Fruit fly (Drosophila melanogaster) whole organism, prepupa: ENCODE results near the gene PH4alphaPV.

Source experiments
- CG1621 ChIP-seq: fragments of 200-800 bp; sonication (Bioruptor generic); optimal IDR thresholded peaks from 3 replicates; lab custom pipeline; 2018; ENCODE audit warnings: missing biosample characterization, mild to moderate bottlenecking, missing genetic modification characterization
- CG16779 ChIP-seq: fragments of 200-800 bp; sonication (Bioruptor generic); optimal IDR thresholded peaks from 3 replicates; lab custom pipeline; 2017; ENCODE audit warnings: missing biosample characterization, mild to moderate bottlenecking, missing genetic modification characterization
- CG6276 ChIP-seq: fragments of 200-800 bp; sonication (Bioruptor generic); optimal IDR thresholded peaks from 2 replicates; lab custom pipeline; 2017; ENCODE audit warnings: missing biosample characterization, mild to moderate bottlenecking, missing genetic modification characterization
- CG8319 ChIP-seq: fragments of 200-800 bp; sonication (Bioruptor generic); optimal IDR thresholded peaks from 3 replicates; lab custom pipeline; 2016; ENCODE audit warnings: missing biosample characterization, missing genetic modification characterization
- Eip78C ChIP-seq: fragments of 200-800 bp; sonication (Bioruptor generic); peaks from one replicate; lab custom pipeline; 2016; ENCODE audit warnings: missing biosample characterization, missing genetic modification characterization
- Lpt ChIP-seq: fragments of 200-800 bp; sonication (Bioruptor generic); optimal IDR thresholded peaks from 3 replicates; lab custom pipeline; 2016; ENCODE audit warnings: missing biosample characterization, missing genetic modification characterization
- OdsH ChIP-seq: fragments of 200-800 bp; sonication (Bioruptor generic); optimal IDR thresholded peaks from 3 replicates; lab custom pipeline; 2016; ENCODE audit warnings: missing biosample characterization, missing genetic modification characterization
- Sox14 ChIP-seq: fragments of 200-800 bp; sonication (Bioruptor generic); optimal IDR thresholded peaks from 3 replicates; lab custom pipeline; 2016; ENCODE audit warnings: missing biosample characterization, missing genetic modification characterization
- acj6 ChIP-seq: fragments of 200-800 bp; sonication (Bioruptor generic); optimal IDR thresholded peaks from 3 replicates; lab custom pipeline; 2016; ENCODE audit warnings: missing biosample characterization, missing genetic modification characterization
- dsx ChIP-seq: fragments of 200-800 bp; optimal IDR thresholded peaks from 3 replicates; lab custom pipeline; 2019; ENCODE audit warnings: missing biosample characterization, mild to moderate bottlenecking, missing genetic modification characterization, moderate library complexity; ENCODE audit not compliant: poor library complexity, severe bottlenecking
- fd59A ChIP-seq: fragments of 200-800 bp; sonication (Bioruptor generic); optimal IDR thresholded peaks from 2 replicates; lab custom pipeline; 2017; ENCODE audit warnings: missing biosample characterization, mild to moderate bottlenecking, missing genetic modification characterization, missing genetic modification reagents

- TF ChIP-seq CG8319 (GFP tag; lab: Kevin White, UChicago) (no peak), CG6276 (no peak), CG1621 (tag; lab: Kevin White, UChicago) (no peak), Sox14 (GFP tag; lab: Kevin White, UChicago) (no peak), fd59A (GFP tag; lab: Kevin White, UChicago) (no peak), acj6 (GFP tag; lab: Kevin White, UChicago) (no peak), Eip78C (GFP tag; lab: Kevin White, UChicago) (no peak), CG16779 (tag; lab: Kevin White, UChicago) (no peak), dsx (GFP tag; lab: Kevin White, UChicago) (no peak), Lpt (GFP tag; lab: Kevin White, UChicago) (no peak), OdsH (GFP tag; lab: Kevin White, UChicago) (no peak)
Observed at dm6 chr3R:30628928-30629327, 19.4 kb downstream of the PH4alphaPV start, which contains the start of gene CG2267.
